Fruit fly (Drosophila melanogaster) whole organism, embryonic: ENCODE data around the gene CG45546.

Experiments used
- Atf6 ChIP-seq: fragments of 200-800 bp; sonication (Bioruptor generic); IDR thresholded peaks from 2 replicates; pipeline ENCODE4 v1.3.6; 2022; ENCODE audit warnings: missing biosample characterization, missing genetic modification characterization
- Awh ChIP-seq: fragments of 200-800 bp; sonication (Bioruptor generic); IDR thresholded peaks from 2 replicates; pipeline ENCODE4, ENCODE4 v1.3.6; 2022; ENCODE audit warnings: missing biosample characterization, missing genetic modification characterization
- BEAF-32 ChIP-seq: fragments of 200-800 bp; sonication (Bioruptor generic); optimal IDR thresholded peaks from 3 replicates; lab custom pipeline; 2017; ENCODE audit warnings: missing biosample characterization, missing genetic modification characterization, mild to moderate bottlenecking, moderate library complexity, missing genetic modification reagents
- C15 ChIP-seq: fragments of 200-800 bp; sonication (Bioruptor generic); IDR thresholded peaks from 3 replicates; pipeline ENCODE4 v1.3.6; 2022; ENCODE audit warnings: missing biosample characterization, missing genetic modification characterization
- CG10366 ChIP-seq: fragments of 200-800 bp; sonication (Bioruptor generic); IDR thresholded peaks from 2 replicates; pipeline ENCODE4 v1.3.6; 2022; ENCODE audit warnings: missing biosample characterization, missing genetic modification characterization
- CG10959 ChIP-seq: fragments of 200-800 bp; sonication (Bioruptor generic); IDR thresholded peaks from 2 replicates; pipeline ENCODE4 v1.3.6; 2022; ENCODE audit warnings: missing biosample characterization, missing genetic modification characterization
- CG12769 ChIP-seq: fragments of 200-800 bp; sonication (Bioruptor generic); optimal IDR thresholded peaks from 2 replicates; lab custom pipeline; 2019; ENCODE audit warnings: missing biosample characterization, mild to moderate bottlenecking, missing genetic modification characterization, moderate library complexity
- CG14014 ChIP-seq: fragments of 200-800 bp; sonication (Bioruptor generic); IDR thresholded peaks from 2 replicates; pipeline ENCODE4 v1.3.6; 2022; ENCODE audit warnings: missing biosample characterization, missing genetic modification characterization
- CG14441 ChIP-seq: fragments of 200-800 bp; sonication (Bioruptor generic); IDR thresholded peaks from 2 replicates; pipeline ENCODE4 v1.3.6; 2022; ENCODE audit warnings: missing biosample characterization, missing genetic modification characterization
- CG15269 ChIP-seq: fragments of 200-800 bp; sonication (Bioruptor generic); optimal IDR thresholded peaks from 2 replicates; lab custom pipeline; 2018; ENCODE audit warnings: missing biosample characterization, mild to moderate bottlenecking, missing genetic modification characterization, moderate library complexity
- CG1603 ChIP-seq: fragments of 200-800 bp; sonication (Bioruptor generic); optimal IDR thresholded peaks from 2 replicates; lab custom pipeline; 2019; ENCODE audit warnings: missing biosample characterization, mild to moderate bottlenecking, missing genetic modification characterization, moderate library complexity
- CG18599 ChIP-seq: fragments of 200-800 bp; sonication (Bioruptor generic); optimal IDR thresholded peaks from 3 replicates; lab custom pipeline; 2017; ENCODE audit warnings: missing biosample characterization, missing genetic modification characterization, mild to moderate bottlenecking, moderate library complexity, missing genetic modification reagents
- CG2678 ChIP-seq: fragments of 200-800 bp; sonication (Bioruptor generic); optimal IDR thresholded peaks from 3 replicates; lab custom pipeline; 2019; ENCODE audit warnings: missing biosample characterization, mild to moderate bottlenecking, missing genetic modification characterization, moderate library complexity
- CG2875 ChIP-seq: fragments of 200-800 bp; sonication (Bioruptor generic); optimal IDR thresholded peaks from 2 replicates; lab custom pipeline; 2017; ENCODE audit warnings: missing biosample characterization, mild to moderate bottlenecking, missing genetic modification characterization, missing genetic modification reagents
- CG32532 ChIP-seq: fragments of 200-800 bp; sonication (Bioruptor generic); IDR thresholded peaks from 2 replicates; pipeline ENCODE4 v1.3.6; 2022; ENCODE audit warnings: missing biosample characterization, missing genetic modification characterization
- CG6689 ChIP-seq: fragments of 200-800 bp; sonication (Bioruptor generic); IDR thresholded peaks from 2 replicates; pipeline ENCODE4 v1.3.6; 2022; ENCODE audit warnings: missing biosample characterization, missing genetic modification characterization
- CG6854 ChIP-seq: fragments of 200-800 bp; sonication (Bioruptor generic); optimal IDR thresholded peaks from 3 replicates; lab custom pipeline; 2017; ENCODE audit warnings: missing biosample characterization, mild to moderate bottlenecking, missing genetic modification characterization
- CG8290 ChIP-seq, 3 experiments: fragments of 200-800 bp; sonication (Bioruptor generic); optimal IDR thresholded peaks; 2 replicates each; lab custom pipeline; 2016 to 2019; ENCODE audit warnings: missing biosample characterization in 3 of 3, missing genetic modification characterization in 3 of 3, mild to moderate bottlenecking in 2 of 3, moderate library complexity in 1 of 3
- CG8359 ChIP-seq: fragments of 200-800 bp; sonication (Bioruptor generic); optimal IDR thresholded peaks from 2 replicates; lab custom pipeline; 2017; ENCODE audit warnings: missing biosample characterization, mild to moderate bottlenecking, missing genetic modification characterization, borderline replicate concordance
- CG8388 ChIP-seq: fragments of 200-800 bp; sonication (Bioruptor generic); optimal IDR thresholded peaks from 2 replicates; lab custom pipeline; 2019; ENCODE audit warnings: missing biosample characterization, mild to moderate bottlenecking, missing genetic modification characterization, moderate library complexity
- CG9932 ChIP-seq: fragments of 200-800 bp; sonication (Bioruptor generic); IDR thresholded peaks from 2 replicates; pipeline ENCODE4 v1.3.6; 2022; ENCODE audit warnings: missing biosample characterization, missing genetic modification characterization
- Ets65A ChIP-seq: fragments of 200-800 bp; sonication (Bioruptor generic); peaks from one replicate; lab custom pipeline; 2016; ENCODE audit warnings: missing biosample characterization, missing genetic modification characterization
- Opbp ChIP-seq: fragments of 200-800 bp; sonication (Bioruptor generic); IDR thresholded peaks from 3 replicates; pipeline ENCODE4 v1.3.6; 2022; ENCODE audit warnings: missing biosample characterization, missing genetic modification characterization; ENCODE audit not compliant: partially characterized antibody
- Ptx1 ChIP-seq: fragments of 200-800 bp; sonication (Bioruptor generic); IDR thresholded peaks from 2 replicates; pipeline ENCODE4 v1.3.6; 2022; ENCODE audit warnings: missing biosample characterization, missing genetic modification characterization
- Rfx ChIP-seq: fragments of 200-800 bp; sonication (Bioruptor generic); IDR thresholded peaks from 2 replicates; pipeline ENCODE4 v1.3.6; 2022; ENCODE audit warnings: missing biosample characterization, missing genetic modification characterization
- Xrp1 ChIP-seq: fragments of 200-800 bp; sonication (Bioruptor generic); IDR thresholded peaks from 2 replicates; pipeline ENCODE4 v1.3.6; 2022; ENCODE audit warnings: missing biosample characterization, missing genetic modification characterization
- abd-A ChIP-seq: fragments of 200-800 bp; sonication (Bioruptor generic); optimal IDR thresholded peaks from 3 replicates; lab custom pipeline; 2019; ENCODE audit warnings: missing biosample characterization, mild to moderate bottlenecking, missing genetic modification characterization, moderate library complexity
- dmrt99B ChIP-seq: fragments of 200-800 bp; sonication (Bioruptor generic); optimal IDR thresholded peaks from 2 replicates; lab custom pipeline; 2018; ENCODE audit warnings: missing biosample characterization, mild to moderate bottlenecking, missing genetic modification characterization, moderate library complexity
- dysf ChIP-seq: fragments of 200-800 bp; sonication (Bioruptor generic); IDR thresholded peaks from 3 replicates; pipeline ENCODE4 v1.3.6; 2022; ENCODE audit warnings: missing biosample characterization, missing genetic modification characterization
- gcm ChIP-seq: fragments of 200-800 bp; sonication (Bioruptor generic); optimal IDR thresholded peaks from 2 replicates; lab custom pipeline; 2019; ENCODE audit warnings: missing biosample characterization, mild to moderate bottlenecking, missing genetic modification characterization, moderate library complexity
- grau ChIP-seq: fragments of 200-800 bp; optimal IDR thresholded peaks from 3 replicates; lab custom pipeline; 2019; ENCODE audit warnings: missing biosample characterization, mild to moderate bottlenecking, missing genetic modification characterization, moderate library complexity
- hth ChIP-seq: fragments of >200 bp; optimal IDR thresholded peaks from 2 replicates; lab custom pipeline; 2017; ENCODE audit warnings: inconsistent platforms
- lab ChIP-seq: fragments of 200-800 bp; sonication (Bioruptor generic); optimal IDR thresholded peaks from 3 replicates; lab custom pipeline; 2017; ENCODE audit warnings: missing biosample characterization, missing genetic modification characterization, mild to moderate bottlenecking, moderate library complexity, missing genetic modification reagents
- mld ChIP-seq: fragments of 200-800 bp; sonication (Bioruptor generic); IDR thresholded peaks from 3 replicates; pipeline ENCODE4 v1.3.6; 2022; ENCODE audit warnings: missing biosample characterization, missing genetic modification characterization; ENCODE audit not compliant: partially characterized antibody
- pan ChIP-seq, 4 experiments: fragments of >200 bp in 3 of 4; fragments of 200-800 bp in 1 of 4; sonication (Bioruptor generic) in 1 of 4; optimal IDR thresholded peaks in 3 of 4; IDR thresholded peaks in 1 of 4; 2 replicates each; pipeline versions ENCODE4 v1.3.6 to Lab custom; 2017 to 2022; ENCODE audit warnings: missing biosample characterization in 2 of 4, missing genetic modification characterization in 2 of 4, mixed read lengths in 1 of 4
- row ChIP-seq: fragments of 200-800 bp; sonication (Bioruptor generic); IDR thresholded peaks from 3 replicates; pipeline ENCODE4 v1.3.6; 2022; ENCODE audit warnings: missing biosample characterization, missing genetic modification characterization
- seq ChIP-seq: fragments of 200-800 bp; sonication (Bioruptor generic); IDR thresholded peaks from 2 replicates; pipeline ENCODE4 v1.3.6; 2022; ENCODE audit warnings: missing biosample characterization, missing genetic modification characterization
- slbo ChIP-seq: fragments of 200-800 bp; sonication (Bioruptor generic); IDR thresholded peaks from 2 replicates; pipeline ENCODE4 v1.3.6; 2022; ENCODE audit warnings: missing biosample characterization, missing genetic modification characterization
- slou ChIP-seq: fragments of 200-800 bp; sonication (Bioruptor generic); optimal IDR thresholded peaks from 3 replicates; lab custom pipeline; 2016; ENCODE audit warnings: missing biosample characterization, missing genetic modification characterization
- sob ChIP-seq: fragments of 200-800 bp; sonication (Bioruptor generic); IDR thresholded peaks from 2 replicates; pipeline ENCODE4 v1.3.6; 2022; ENCODE audit warnings: missing biosample characterization, missing genetic modification characterization
- sqz ChIP-seq: fragments of 200-800 bp; sonication (Bioruptor generic); optimal IDR thresholded peaks from 3 replicates; lab custom pipeline; 2018; ENCODE audit warnings: missing biosample characterization, mild to moderate bottlenecking, missing genetic modification characterization
- ttk ChIP-seq: fragments of 200-800 bp; sonication (Bioruptor generic); IDR thresholded peaks from 2 replicates; pipeline ENCODE4 v2.1.2; 2022; ENCODE audit warnings: missing biosample characterization, missing genetic modification characterization
- wor ChIP-seq: fragments of 200-800 bp; sonication (Bioruptor generic); IDR thresholded peaks from 2 replicates; pipeline ENCODE4 v1.3.6; 2022; ENCODE audit warnings: missing biosample characterization, missing genetic modification characterization

Gene CG45546

DNA sequence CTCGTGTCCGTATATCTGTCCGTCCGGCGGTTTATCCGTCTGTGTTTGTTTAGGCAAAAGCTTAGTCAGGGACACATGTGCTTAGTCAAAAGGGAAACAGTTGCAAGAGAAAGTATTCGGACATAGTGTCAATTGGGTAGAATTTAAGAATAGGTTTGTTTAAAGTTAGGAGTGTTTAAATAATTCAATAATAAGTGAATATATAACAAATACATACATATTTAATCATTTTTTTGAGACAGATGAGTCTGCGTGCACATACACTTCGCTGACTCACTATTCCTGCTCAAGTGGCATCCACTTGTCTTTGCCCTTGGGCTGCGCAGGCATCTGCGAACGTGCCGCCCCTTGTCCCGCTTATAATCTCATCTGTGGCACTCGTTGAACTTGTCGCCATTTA is 40.5 kb upstream of the CG45546 start (continued):
- TF ChIP-seq CG8290 (GFP tag; optimal IDR thresholded peaks at IDR 0.05; lab: Kevin White, UChicago) (no peak), CG8290 (tag; optimal IDR thresholded peaks at IDR 0.05; lab: Kevin White, UChicago) (no peak), CG10366 (0 out of 2 replicates have a peak, but pooled peaks have one; percentile 16), CG2875 (GFP tag; lab: Kevin White, UChicago) (no peak), BEAF-32 (no peak), C15 (no peak), CG14014 (GFP tag; lab: Robert Waterston, UW) (0 out of 2 replicates have a peak, but pooled peaks have one; percentile 23), slbo (GFP tag; lab: Robert Waterston, UW) (peak; percentile 65), CG2678 (tag; lab: Kevin White, UChicago) (peak; percentile 43), row (GFP tag; lab: Robert Waterston, UW) (peak; percentile 64), lab (peak; percentile 42), CG9932 (GFP tag; lab: Robert Waterston, UW) (peak; percentile 48; the same call in 1 of the 2 replicates), mld (no peak), sob (GFP tag; lab: Robert Waterston, UW) (peak; percentile 17; the same call in 1 of the 2 replicates), CG12769 (tag; lab: Kevin White, UChicago) (peak; percentile 8), CG10959 (GFP tag; lab: Robert Waterston, UW) (no peak), Xrp1 (peak; percentile 17; the same call in 1 of the 2 replicates), grau (tag; lab: Kevin White, UChicago) (peak; percentile 13), Awh (GFP tag; lab: Robert Waterston, UW) (peak; percentile 38; the same call in 1 of the 2 replicates), CG1603 (tag; lab: Kevin White, UChicago) (peak; percentile 2), hth (lab: Kevin White, UChicago) (no peak), Atf6 (GFP tag; lab: Robert Waterston, UW) (peak; percentile 43), seq (GFP tag; lab: Robert Waterston, UW) (0 out of 2 replicates have a peak, but pooled peaks have one; percentile 28), slou (GFP tag; lab: Kevin White, UChicago) (no peak), CG32532 (GFP tag; lab: Robert Waterston, UW) (peak; percentile 31), Ptx1 (peak; percentile 48), sqz (GFP tag; lab: Kevin White, UChicago) (no peak), CG8388 (GFP tag; lab: Kevin White, UChicago) (peak; percentile 39), CG6689 (GFP tag; lab: Robert Waterston, UW) (0 out of 2 replicates have a peak, but pooled peaks have one; percentile 6), CG18599 (GFP tag; lab: Kevin White, UChicago) (peak; percentile 54), CG14441 (peak; percentile 18; the same call in 1 of the 2 replicates), dmrt99B (tag; lab: Kevin White, UChicago) (peak; percentile 19), ttk (GFP tag; lab: Robert Waterston, UW) (0 out of 2 replicates have a peak, but pooled peaks have one; percentile 16), CG8359 (no peak), dysf (peak; percentile 53; the same call in 2 of the 3 replicates), Rfx (GFP tag; lab: Robert Waterston, UW) (0 out of 2 replicates have a peak, but pooled peaks have one; percentile 16), wor (peak; percentile 16; the same call in 1 of the 2 replicates), CG15269 (tag; lab: Kevin White, UChicago) (peak; percentile 13), pan (optimal IDR thresholded peaks at IDR 0.05; lab: Kevin White, UChicago) (no peak), pan (GFP tag; optimal IDR thresholded peaks at IDR 0.05 in 1 of 2, IDR thresholded peaks at IDR 0.05 in 1 of 2) (peak in 1 of 2 experiments; percentile 58)

DNA sequence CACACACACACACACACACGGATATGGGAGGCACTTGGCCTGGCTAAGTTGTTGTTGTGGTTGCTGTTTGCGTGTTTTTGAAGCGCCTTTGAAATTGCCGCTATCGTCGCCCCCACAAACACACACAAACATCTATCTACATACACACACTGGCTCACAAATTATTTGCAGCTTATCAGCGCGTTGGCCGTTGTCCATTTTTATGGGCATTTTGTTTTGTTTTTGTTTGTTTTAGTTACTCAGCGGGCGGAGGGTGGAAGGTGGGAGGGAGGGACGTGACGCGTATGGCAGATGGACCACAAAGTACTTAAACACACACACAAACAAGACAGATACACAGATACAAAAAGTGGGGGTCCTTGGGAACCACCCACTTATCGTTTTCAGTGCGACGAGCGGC is 15.7 kb upstream of the CG45546 start:
- TF ChIP-seq Opbp (GFP tag; lab: Robert Waterston, UW) (no peak), CG6854 (no peak), Ets65A (peak; percentile 60), abd-A (peak; percentile 69), gcm (GFP tag; lab: Kevin White, UChicago) (no peak)
